Worm (Caenorhabditis elegans): ENCODE data around the gene srj-9.
"Not testable (repeated sequence)": the region's sequence is repeated elsewhere in the genome, so short reads cannot be mapped to it uniquely, and the experiment has no call there.

- TF ChIP-seq fos-1 (tag; optimal IDR thresholded peaks at IDR 0.05); ztf-11 (tag; optimal IDR thresholded peaks at IDR 0.05); egl-27 (tag; optimal IDR thresholded peaks at IDR 0.05); unc-62 (GFP tag; optimal IDR thresholded peaks at IDR 0.05): not testable (repeated sequence)
Observed at ce11 chrV:3396765-3397164, 35.0 kb upstream of the srj-9 start, which contains the start of gene T20D4.12.
